Worm (Caenorhabditis elegans): ENCODE measurements around the gene pqn-87.
A peak's percentile ranks its signal among the peaks of the same experiment; 100 is the strongest.

Gene pqn-87

ce11 chrII:12222524-12222923, 2.4 kb downstream of the pqn-87 start (continued):
- TF ChIP-seq nhr-48 (tag; optimal IDR thresholded peaks at IDR 0.05) (peak; percentile 41), dmd-9 (GFP tag; IDR thresholded peaks at IDR 0.05) (no peak), zag-1 (tag; optimal IDR thresholded peaks at IDR 0.05) (no peak), mxl-3 (GFP tag; optimal IDR thresholded peaks at IDR 0.05) (peak; percentile 85), lin-39 (tag; optimal IDR thresholded peaks at IDR 0.05) (no peak), lin-1 (GFP tag; IDR thresholded peaks at IDR 0.05) (no peak), zip-2 (tag; optimal IDR thresholded peaks at IDR 0.05) (no peak), nhr-111 (GFP tag; optimal IDR thresholded peaks at IDR 0.05) (no peak), R02D3.7 (tag; optimal IDR thresholded peaks at IDR 0.05) (no peak), nhr-77 (tag; optimal IDR thresholded peaks at IDR 0.05) (peak; percentile 46), pqm-1 (tag; optimal IDR thresholded peaks at IDR 0.05) (no peak)

- 0 out of 2 replicates have a peak, but pooled peaks have one; percentile 22 for TF ChIP-seq Y48G9A.11 (GFP tag; IDR thresholded peaks at IDR 0.05)
- no peak for TF ChIP-seq ama-1 (optimal IDR thresholded peaks at IDR 0.05)
- no peak for TF ChIP-seq ceh-20 (GFP tag; IDR thresholded peaks at IDR 0.05)
- peak; percentile 76 for TF ChIP-seq set-16 (GFP tag; IDR thresholded peaks at IDR 0.05)
- TF ChIP-seq aha-1 (tag) = peak; percentile 45
These were observed 10.3 kb downstream of the pqn-87 start for ce11 chrII:12214562-12214961.

ce11 chrII:12211652-12212245, 13.1 kb downstream of the pqn-87 start:
- TF ChIP-seq aly-2 (tag; optimal IDR thresholded peaks at IDR 0.05) (no peak), set-16 (GFP tag; IDR thresholded peaks at IDR 0.05) (peak; percentile 94), unc-62 (GFP tag; optimal IDR thresholded peaks at IDR 0.05 in 1 of 2) (peak in 1 of 2 experiments; percentile 56), unc-62 (tag; optimal IDR thresholded peaks at IDR 0.05) (no peak), nhr-77 (tag; optimal IDR thresholded peaks at IDR 0.05) (no peak), nhr-48 (tag; optimal IDR thresholded peaks at IDR 0.05) (no peak), nhr-237 (tag; optimal IDR thresholded peaks at IDR 0.05) (no peak)

- TF ChIP-seq pha-4 (GFP tag; IDR thresholded peaks at IDR 0.05) (0 out of 2 replicates have a peak, but pooled peaks have one; percentile 19), pha-4 (tag; optimal IDR thresholded peaks at IDR 0.05) (no peak), nhr-25 (tag; optimal IDR thresholded peaks at IDR 0.05; ENCODE audit: borderline replicate concordance, insufficient read depth) (no peak), zfp-3 (GFP tag; conservative IDR thresholded peaks at IDR 0.05) (peak; percentile 59; the same call in 1 of the 2 replicates), lin-38 (GFP tag; IDR thresholded peaks at IDR 0.05) (peak; percentile 21; the same call in 1 of the 2 replicates), D1046.2 (GFP tag; IDR thresholded peaks at IDR 0.05) (no peak), lin-15B (tag; optimal IDR thresholded peaks at IDR 0.05) (no peak), daf-8 (GFP tag; IDR thresholded peaks at IDR 0.05) (no peak)
These were observed 16.1 kb downstream of the pqn-87 start for ce11 chrII:12208741-12209140.

- TF ChIP-seq gei-8 (GFP tag; optimal IDR thresholded peaks at IDR 0.05) (no peak), mdt-29 (GFP tag; IDR thresholded peaks at IDR 0.05) (no peak), fkh-10 (GFP tag; optimal IDR thresholded peaks at IDR 0.05) (no peak), F37D6.2 (tag; optimal IDR thresholded peaks at IDR 0.05) (no peak), madf-9 (GFP tag; conservative IDR thresholded peaks at IDR 0.05) (no peak), nhr-237 (tag; optimal IDR thresholded peaks at IDR 0.05) (no peak)
These were observed 20.3 kb downstream of the pqn-87 start for ce11 chrII:12204617-12205016.

- TF ChIP-seq T20F7.1 (GFP tag; optimal IDR thresholded peaks at IDR 0.05) (no peak), egl-43 (GFP tag; IDR thresholded peaks at IDR 0.05) (no peak), mes-2 (tag; optimal IDR thresholded peaks at IDR 0.05; ENCODE audit: poor library complexity, severe bottlenecking) (no peak), lin-29 (GFP tag; IDR thresholded peaks at IDR 0.05) (no peak), fkh-10 (GFP tag; optimal IDR thresholded peaks at IDR 0.05) (no peak), nhr-6 (tag; optimal IDR thresholded peaks at IDR 0.05) (no peak), hmg-1.1 (GFP tag; IDR thresholded peaks at IDR 0.05) (no peak), nhr-10 (tag; optimal IDR thresholded peaks at IDR 0.05) (no peak), madf-9 (GFP tag; conservative IDR thresholded peaks at IDR 0.05) (no peak), sdz-12 (GFP tag; optimal IDR thresholded peaks at IDR 0.05) (no peak), duxl-1 (tag; optimal IDR thresholded peaks at IDR 0.05; ENCODE audit: poor library complexity) (no peak), daf-12 (tag; optimal IDR thresholded peaks at IDR 0.05) (no peak), ceh-28 (tag; optimal IDR thresholded peaks at IDR 0.05) (no peak), nhr-25 (tag; optimal IDR thresholded peaks at IDR 0.05; ENCODE audit: borderline replicate concordance, insufficient read depth) (no peak)
These were observed 22.0 kb downstream of the pqn-87 start, which contains the start of gene aqp-12 for ce11 chrII:12202921-12203320. Gene aqp-12, plus strand, starts transcription at chrII:12203221.

Measured in whole organism, L4 larva.